Fruit fly (Drosophila melanogaster) whole organism, prepupa: ENCODE measurements around the gene CG31908.

Experiments
- CG10631 ChIP-seq: fragments of 200-800 bp; sonication (Bioruptor generic); optimal IDR thresholded peaks from 2 replicates; lab custom pipeline; 2016; ENCODE audit warnings: missing biosample characterization, missing genetic modification characterization
- CG10669 ChIP-seq: fragments of 200-800 bp; sonication (Bioruptor generic); optimal IDR thresholded peaks from 3 replicates; lab custom pipeline; 2018; ENCODE audit warnings: missing biosample characterization, mild to moderate bottlenecking, missing genetic modification characterization, moderate library complexity
- CG11762 ChIP-seq: fragments of 200-800 bp; sonication (Bioruptor generic); optimal IDR thresholded peaks from 3 replicates; lab custom pipeline; 2016; ENCODE audit warnings: missing biosample characterization, missing genetic modification characterization; ENCODE audit not compliant: insufficient read depth
- CG15336 ChIP-seq: fragments of 200-800 bp; sonication (Bioruptor generic); IDR thresholded peaks from 2 replicates; pipeline ENCODE4 v1.3.6; 2022; ENCODE audit warnings: missing biosample characterization, missing genetic modification characterization
- CG3032 ChIP-seq: fragments of 200-800 bp; optimal IDR thresholded peaks from 2 replicates; lab custom pipeline; 2019; ENCODE audit warnings: missing biosample characterization, mild to moderate bottlenecking, missing genetic modification characterization, moderate library complexity
- CG31627 ChIP-seq: fragments of 200-800 bp; sonication (Bioruptor generic); optimal IDR thresholded peaks from 3 replicates; lab custom pipeline; 2016; ENCODE audit warnings: missing biosample characterization, missing genetic modification characterization
- CG32006 ChIP-seq: fragments of 200-800 bp; sonication (Bioruptor generic); optimal IDR thresholded peaks from 3 replicates; lab custom pipeline; 2017; ENCODE audit warnings: missing biosample characterization, mild to moderate bottlenecking, missing genetic modification characterization
- CG34406 ChIP-seq: fragments of 200-800 bp; sonication (Bioruptor generic); optimal IDR thresholded peaks from 3 replicates; lab custom pipeline; 2016; ENCODE audit warnings: missing biosample characterization, missing genetic modification characterization
- CG3919 ChIP-seq: fragments of 200-800 bp; sonication (Bioruptor generic); optimal IDR thresholded peaks from 3 replicates; lab custom pipeline; 2016; ENCODE audit warnings: missing biosample characterization, missing genetic modification characterization
- CG4318 ChIP-seq: fragments of 200-800 bp; sonication (Bioruptor generic); optimal IDR thresholded peaks from 3 replicates; lab custom pipeline; 2017; ENCODE audit warnings: missing biosample characterization, mild to moderate bottlenecking, missing genetic modification characterization
- CG6163 ChIP-seq: fragments of 200-800 bp; sonication (Bioruptor generic); IDR thresholded peaks from 3 replicates; pipeline ENCODE4 v1.3.6; 2022; ENCODE audit warnings: missing biosample characterization, missing genetic modification characterization
- CG6276 ChIP-seq: fragments of 200-800 bp; sonication (Bioruptor generic); optimal IDR thresholded peaks from 2 replicates; lab custom pipeline; 2017; ENCODE audit warnings: missing biosample characterization, mild to moderate bottlenecking, missing genetic modification characterization
- CG6792 ChIP-seq: fragments of 200-800 bp; sonication (Bioruptor generic); optimal IDR thresholded peaks from 3 replicates; lab custom pipeline; 2016; ENCODE audit warnings: missing biosample characterization, missing genetic modification characterization
- CG6808 ChIP-seq: fragments of 200-800 bp; sonication (Bioruptor generic); optimal IDR thresholded peaks from 3 replicates; lab custom pipeline; 2017; ENCODE audit warnings: missing biosample characterization, missing genetic modification characterization, mild to moderate bottlenecking, moderate library complexity, missing genetic modification reagents
- CG6854 ChIP-seq: fragments of 200-800 bp; sonication (Bioruptor generic); optimal IDR thresholded peaks from 2 replicates; lab custom pipeline; 2017; ENCODE audit warnings: missing biosample characterization, mild to moderate bottlenecking, missing genetic modification characterization
- CG8119 ChIP-seq: fragments of 200-800 bp; sonication (Bioruptor generic); IDR thresholded peaks from 3 replicates; pipeline ENCODE4 v1.3.6; 2022; ENCODE audit warnings: missing biosample characterization, missing genetic modification characterization
- CG8319 ChIP-seq: fragments of 200-800 bp; sonication (Bioruptor generic); optimal IDR thresholded peaks from 3 replicates; lab custom pipeline; 2016; ENCODE audit warnings: missing biosample characterization, missing genetic modification characterization
- CG8632 ChIP-seq: fragments of 200-800 bp; sonication (Bioruptor generic); optimal IDR thresholded peaks from 3 replicates; lab custom pipeline; 2016; ENCODE audit warnings: missing biosample characterization, missing genetic modification characterization
- CG9139 ChIP-seq: fragments of 200-800 bp; sonication (Bioruptor generic); optimal IDR thresholded peaks from 3 replicates; lab custom pipeline; 2017; ENCODE audit warnings: missing biosample characterization, mild to moderate bottlenecking, missing genetic modification characterization
- Eip78C ChIP-seq: fragments of 200-800 bp; sonication (Bioruptor generic); peaks from one replicate; lab custom pipeline; 2016; ENCODE audit warnings: missing biosample characterization, missing genetic modification characterization
- Ets21C ChIP-seq: fragments of 200-800 bp; sonication (Bioruptor generic); optimal IDR thresholded peaks from 3 replicates; lab custom pipeline; 2016; ENCODE audit warnings: missing biosample characterization, missing genetic modification characterization
- Ets96B ChIP-seq: fragments of 200-800 bp; optimal IDR thresholded peaks from 2 replicates; lab custom pipeline; 2019; ENCODE audit warnings: missing biosample characterization, mild to moderate bottlenecking, missing genetic modification characterization, moderate library complexity
- Gug ChIP-seq: fragments of 200-800 bp; sonication (Bioruptor generic); IDR thresholded peaks from 2 replicates; pipeline ENCODE4 v1.3.6; 2022; ENCODE audit warnings: missing biosample characterization, missing genetic modification characterization
- Hr38 ChIP-seq: sonication (Bioruptor generic); optimal IDR thresholded peaks from 2 replicates; lab custom pipeline; 2016; ENCODE audit warnings: missing biosample characterization, missing genetic modification characterization
- Hr39 ChIP-seq: fragments of 200-800 bp; sonication (Bioruptor generic); optimal IDR thresholded peaks from 2 replicates; lab custom pipeline; 2016; ENCODE audit warnings: missing biosample characterization, missing genetic modification characterization
- Hr4 ChIP-seq: fragments of 200-800 bp; sonication (Bioruptor generic); optimal IDR thresholded peaks from 3 replicates; lab custom pipeline; 2016; ENCODE audit warnings: missing biosample characterization, missing genetic modification characterization
- Lpt ChIP-seq: fragments of 200-800 bp; sonication (Bioruptor generic); optimal IDR thresholded peaks from 3 replicates; lab custom pipeline; 2016; ENCODE audit warnings: missing biosample characterization, missing genetic modification characterization
- Met ChIP-seq: fragments of 200-800 bp; sonication (Bioruptor generic); optimal IDR thresholded peaks from 3 replicates; lab custom pipeline; 2016; ENCODE audit warnings: missing biosample characterization, missing genetic modification characterization
- Smox ChIP-seq: fragments of 200-800 bp; sonication (Bioruptor generic); optimal IDR thresholded peaks from 3 replicates; lab custom pipeline; 2016; ENCODE audit warnings: missing biosample characterization, missing genetic modification characterization
- Sox102F ChIP-seq: fragments of 200-800 bp; sonication (Bioruptor generic); optimal IDR thresholded peaks from 2 replicates; lab custom pipeline; 2016; ENCODE audit warnings: missing biosample characterization, mild to moderate bottlenecking, missing genetic modification characterization
- Sox14 ChIP-seq: fragments of 200-800 bp; sonication (Bioruptor generic); optimal IDR thresholded peaks from 3 replicates; lab custom pipeline; 2016; ENCODE audit warnings: missing biosample characterization, missing genetic modification characterization
- Sox15 ChIP-seq: fragments of 200-800 bp; sonication (Bioruptor generic); optimal IDR thresholded peaks from 3 replicates; lab custom pipeline; 2016; ENCODE audit warnings: missing biosample characterization, missing genetic modification characterization
- acj6 ChIP-seq: fragments of 200-800 bp; sonication (Bioruptor generic); optimal IDR thresholded peaks from 3 replicates; lab custom pipeline; 2016; ENCODE audit warnings: missing biosample characterization, missing genetic modification characterization
- cyc ChIP-seq: fragments of 200-800 bp; sonication (Bioruptor generic); optimal IDR thresholded peaks from 3 replicates; lab custom pipeline; 2016; ENCODE audit warnings: missing biosample characterization, missing genetic modification characterization
- dsx ChIP-seq: fragments of 200-800 bp; optimal IDR thresholded peaks from 3 replicates; lab custom pipeline; 2019; ENCODE audit warnings: missing biosample characterization, mild to moderate bottlenecking, missing genetic modification characterization, moderate library complexity; ENCODE audit not compliant: poor library complexity, severe bottlenecking
- eg ChIP-seq: fragments of 200-800 bp; sonication (Bioruptor generic); IDR thresholded peaks from 3 replicates; pipeline ENCODE4 v1.3.6; 2022; ENCODE audit warnings: missing biosample characterization, missing genetic modification characterization
- esn ChIP-seq: fragments of 200-800 bp; sonication (Bioruptor generic); optimal IDR thresholded peaks from 2 replicates; lab custom pipeline; 2016; ENCODE audit warnings: missing biosample characterization, mild to moderate bottlenecking, missing genetic modification characterization, moderate library complexity
- fd59A ChIP-seq: fragments of 200-800 bp; sonication (Bioruptor generic); optimal IDR thresholded peaks from 2 replicates; lab custom pipeline; 2017; ENCODE audit warnings: missing biosample characterization, mild to moderate bottlenecking, missing genetic modification characterization, missing genetic modification reagents
- fd85E ChIP-seq: fragments of 200-800 bp; sonication (Bioruptor generic); optimal IDR thresholded peaks from 3 replicates; lab custom pipeline; 2016; ENCODE audit warnings: missing biosample characterization, missing genetic modification characterization
- fkh ChIP-seq: fragments of 200-800 bp; sonication (Bioruptor generic); optimal IDR thresholded peaks from 3 replicates; lab custom pipeline; 2017; ENCODE audit warnings: missing biosample characterization, mild to moderate bottlenecking, missing genetic modification characterization, moderate library complexity
- lz ChIP-seq: fragments of 200-800 bp; sonication (Bioruptor generic); optimal IDR thresholded peaks from 3 replicates; lab custom pipeline; 2016; ENCODE audit warnings: missing biosample characterization, missing genetic modification characterization
- net ChIP-seq: fragments of 200-800 bp; sonication (Bioruptor generic); optimal IDR thresholded peaks from 3 replicates; lab custom pipeline; 2016; ENCODE audit warnings: missing biosample characterization, missing genetic modification characterization
- pdm3 ChIP-seq: fragments of 200-800 bp; sonication (Bioruptor generic); optimal IDR thresholded peaks from 3 replicates; lab custom pipeline; 2016; ENCODE audit warnings: missing biosample characterization, missing genetic modification characterization
- salr ChIP-seq, 2 experiments: fragments of 200-800 bp; sonication (Bioruptor generic); optimal IDR thresholded peaks; 3 replicates each; lab custom pipeline; 2016 to 2018; ENCODE audit warnings: missing biosample characterization in 2 of 2, missing genetic modification characterization in 2 of 2, mild to moderate bottlenecking in 1 of 2
- spab ChIP-seq: fragments of 200-800 bp; sonication (Bioruptor generic); optimal IDR thresholded peaks from 2 replicates; lab custom pipeline; 2017; ENCODE audit warnings: missing biosample characterization, mild to moderate bottlenecking, missing genetic modification characterization, missing genetic modification reagents
- ss ChIP-seq, 2 experiments: fragments of 200-800 bp; sonication (Bioruptor generic); optimal IDR thresholded peaks; 2 replicates in 1 of 2; 3 replicates in 1 of 2; lab custom pipeline; 2017 to 2018; ENCODE audit warnings: mild to moderate bottlenecking in 2 of 2, missing biosample characterization in 2 of 2, missing genetic modification characterization in 2 of 2, moderate library complexity in 1 of 2
- svp ChIP-seq: fragments of 200-800 bp; sonication (Bioruptor generic); peaks from one replicate; lab custom pipeline; 2016; ENCODE audit warnings: missing biosample characterization, missing genetic modification characterization
- topi ChIP-seq: fragments of 200-800 bp; sonication (Bioruptor generic); optimal IDR thresholded peaks from 3 replicates; lab custom pipeline; 2016; ENCODE audit warnings: missing biosample characterization, missing genetic modification characterization
- vri ChIP-seq: fragments of 200-800 bp; sonication (Bioruptor generic); optimal IDR thresholded peaks from 3 replicates; lab custom pipeline; 2016; ENCODE audit warnings: missing biosample characterization, mild to moderate bottlenecking, missing genetic modification characterization

Gene CG31908

DNA sequence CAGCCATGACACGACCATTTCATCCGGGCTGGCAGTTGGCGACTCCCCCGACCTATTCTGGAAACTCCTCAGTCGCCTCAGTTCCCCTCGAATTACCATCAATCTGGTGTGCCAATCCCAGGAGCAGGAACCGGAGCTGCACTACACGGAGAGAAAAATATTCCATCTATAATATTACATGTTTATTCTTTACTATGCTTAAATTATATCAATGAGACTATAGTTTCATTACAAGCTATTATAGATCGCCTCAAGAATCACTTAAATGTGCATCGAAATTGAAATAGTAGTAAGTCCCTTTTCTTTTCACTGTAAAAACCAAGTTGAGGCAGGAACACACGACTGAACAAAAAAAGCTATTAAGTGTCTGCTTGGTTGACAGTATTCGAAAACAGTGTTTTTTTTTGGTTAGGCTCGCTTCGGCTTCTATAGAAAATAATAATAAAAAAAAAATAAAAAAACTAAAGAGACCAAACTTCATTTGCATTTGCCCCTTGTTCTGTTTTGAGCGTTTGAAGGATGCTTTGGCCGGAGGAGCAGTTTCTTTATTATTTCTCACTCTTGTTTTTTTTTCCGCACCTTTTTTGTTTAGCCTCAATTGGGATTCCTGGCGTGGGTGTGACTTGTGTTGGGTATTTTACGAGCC is 49.0 kb upstream of the CG31908 start (continued):
- TF ChIP-seq CG32006 (GFP tag; lab: Kevin White, UChicago) (peak; percentile 80), CG34406 (GFP tag; lab: Kevin White, UChicago) (peak; percentile 72), Ets96B (tag; lab: Kevin White, UChicago) (peak; percentile 94), CG4318 (GFP tag; lab: Kevin White, UChicago) (peak; percentile 60), CG3919 (peak; percentile 84), CG8319 (GFP tag; lab: Kevin White, UChicago) (peak; percentile 55), Lpt (GFP tag; lab: Kevin White, UChicago) (peak; percentile 68), CG8119 (GFP tag; lab: Robert Waterston, UW) (peak; percentile 81), CG31627 (GFP tag; lab: Kevin White, UChicago) (peak; percentile 42)

DNA sequence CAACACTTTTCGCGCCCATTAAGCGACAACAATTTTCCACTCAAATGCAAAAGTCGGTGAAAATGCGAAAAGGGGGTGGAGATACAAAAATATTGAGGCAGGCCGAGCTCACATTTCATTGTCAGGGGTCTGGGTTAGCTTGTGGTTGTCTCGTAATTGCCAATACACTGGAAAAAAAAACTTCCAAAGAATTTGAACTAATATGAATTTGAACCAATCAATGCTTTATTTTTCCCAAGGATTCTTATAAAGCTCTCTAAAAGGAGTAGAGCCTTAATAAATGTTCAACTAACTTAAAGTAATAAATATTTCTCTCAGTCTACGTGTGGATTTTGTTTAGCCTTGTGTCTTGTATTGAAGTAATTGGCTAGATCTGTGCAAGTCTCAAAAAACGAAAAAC is 45.8 kb upstream of the CG31908 start:
- TF ChIP-seq CG11762 = peak; percentile 21
- peak; percentile 52 for TF ChIP-seq Lpt (GFP tag; lab: Kevin White, UChicago)
- peak; percentile 53 for TF ChIP-seq CG6276
- peak; percentile 3 for TF ChIP-seq Smox (GFP tag; lab: Kevin White, UChicago)
- peak; percentile 85 for TF ChIP-seq Eip78C (GFP tag; lab: Kevin White, UChicago)
- TF ChIP-seq fd85E = no peak
- no peak for TF ChIP-seq fd59A
- TF ChIP-seq ss (GFP tag; optimal IDR thresholded peaks at IDR 0.05; lab: Kevin White, UChicago) = no peak
- TF ChIP-seq acj6 (GFP tag; lab: Kevin White, UChicago) = peak; percentile 45
- TF ChIP-seq salr (GFP tag; optimal IDR thresholded peaks at IDR 0.05; lab: Kevin White, UChicago) = peak in 1 of 2 experiments; percentile 46
- TF ChIP-seq CG6163 (GFP tag; lab: Robert Waterston, UW) = peak; percentile 77; the same call in 2 of the 3 replicates
- no peak for TF ChIP-seq fkh
- peak; percentile 75 for TF ChIP-seq CG8119 (GFP tag; lab: Robert Waterston, UW)
- TF ChIP-seq spab (GFP tag; lab: Kevin White, UChicago) = peak; percentile 14
- peak; percentile 1 for TF ChIP-seq CG8632 (GFP tag; lab: Kevin White, UChicago)
- TF ChIP-seq topi = peak; percentile 26
- peak; percentile 57 for TF ChIP-seq pdm3 (GFP tag; lab: Kevin White, UChicago)
- TF ChIP-seq Ets21C (GFP tag; lab: Kevin White, UChicago) = no peak
- no peak for TF ChIP-seq CG6808 (GFP tag; lab: Kevin White, UChicago)
- peak; percentile 13 for TF ChIP-seq CG3032 (tag; lab: Kevin White, UChicago)
- TF ChIP-seq Sox14 (GFP tag; lab: Kevin White, UChicago) = peak; percentile 22
- no peak for TF ChIP-seq Met (GFP tag; lab: Kevin White, UChicago)
- peak; percentile 77 for TF ChIP-seq CG15336
- TF ChIP-seq Gug = peak; percentile 59
- TF ChIP-seq CG6854 = no peak
- TF ChIP-seq esn (GFP tag; lab: Kevin White, UChicago) = no peak
- peak; percentile 32 for TF ChIP-seq CG10669 (GFP tag; lab: Kevin White, UChicago)
- TF ChIP-seq Sox15 = no peak
- peak; percentile 8 for TF ChIP-seq Hr39
- no peak for TF ChIP-seq Sox102F (GFP tag; lab: Kevin White, UChicago)
- no peak for TF ChIP-seq CG8319 (GFP tag; lab: Kevin White, UChicago)
- peak; percentile 82 for TF ChIP-seq eg (GFP tag; lab: Robert Waterston, UW)
- peak; percentile 9 for TF ChIP-seq dsx (GFP tag; lab: Kevin White, UChicago)
- TF ChIP-seq vri (GFP tag; lab: Kevin White, UChicago) = no peak
- TF ChIP-seq Hr4 (GFP tag; lab: Kevin White, UChicago) = peak; percentile 81
- TF ChIP-seq net (GFP tag; lab: Kevin White, UChicago) = peak; percentile 26
- TF ChIP-seq svp (GFP tag; lab: Kevin White, UChicago) = no peak
- TF ChIP-seq Hr38 (GFP tag; lab: Kevin White, UChicago) = no peak
- no peak for TF ChIP-seq cyc (GFP tag; lab: Kevin White, UChicago)
- TF ChIP-seq lz (GFP tag; lab: Kevin White, UChicago) = no peak
- TF ChIP-seq CG32006 (GFP tag; lab: Kevin White, UChicago) = peak; percentile 80
- TF ChIP-seq CG10631 (GFP tag; lab: Kevin White, UChicago) = peak; percentile 21
- peak; percentile 10 for TF ChIP-seq CG6792 (GFP tag; lab: Kevin White, UChicago)
- TF ChIP-seq CG9139 (GFP tag; lab: Kevin White, UChicago) = no peak
